Fruit fly (Drosophila melanogaster): ENCODE measurements around the gene CG5921.

The CG5921 gene

DNA sequence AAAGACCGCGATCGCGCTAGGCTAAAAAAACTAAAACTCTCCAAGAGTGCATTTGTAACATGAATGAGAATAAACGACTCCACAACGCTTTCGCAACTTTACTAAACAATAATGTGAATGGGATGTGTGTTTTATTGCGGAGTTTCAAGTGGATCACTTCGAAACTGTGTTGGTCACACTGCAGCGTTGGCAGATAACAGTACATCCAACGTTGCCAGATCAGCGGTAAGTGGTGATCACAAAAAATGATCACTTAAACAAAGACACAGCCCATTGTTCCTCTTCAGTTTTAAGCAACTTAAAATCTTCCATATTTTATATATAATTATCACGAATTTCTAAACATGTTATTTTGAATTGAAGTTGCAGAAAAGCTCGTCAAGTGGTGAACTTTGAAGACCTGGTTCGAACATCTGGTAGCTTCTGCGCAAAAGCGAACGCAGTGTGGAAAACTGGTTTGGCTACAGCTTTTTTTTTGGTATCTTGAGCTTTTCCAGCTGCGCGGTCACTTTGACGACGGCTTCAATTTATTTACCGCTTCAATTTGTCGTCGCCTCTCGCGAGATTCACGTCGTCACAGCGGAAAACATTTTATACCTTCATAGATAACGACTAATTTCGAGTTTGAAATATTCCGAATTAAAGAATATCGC lies at the start of gene CG5921:
Gene CG5921, plus strand, starts transcription at position 547 of the 653 bp plus-strand sequence.
- no peak for TF ChIP-seq Sin3A (optimal IDR thresholded peaks at IDR 0.05)
- no peak for TF ChIP-seq ttk (optimal IDR thresholded peaks at IDR 0.05)
- no peak for TF ChIP-seq psq (optimal IDR thresholded peaks at IDR 0.05)
- TF ChIP-seq h (optimal IDR thresholded peaks at IDR 0.05): no peak
- no peak for TF ChIP-seq insv (optimal IDR thresholded peaks at IDR 0.05)
- no peak for TF ChIP-seq Myc (optimal IDR thresholded peaks at IDR 0.05)

DNA sequence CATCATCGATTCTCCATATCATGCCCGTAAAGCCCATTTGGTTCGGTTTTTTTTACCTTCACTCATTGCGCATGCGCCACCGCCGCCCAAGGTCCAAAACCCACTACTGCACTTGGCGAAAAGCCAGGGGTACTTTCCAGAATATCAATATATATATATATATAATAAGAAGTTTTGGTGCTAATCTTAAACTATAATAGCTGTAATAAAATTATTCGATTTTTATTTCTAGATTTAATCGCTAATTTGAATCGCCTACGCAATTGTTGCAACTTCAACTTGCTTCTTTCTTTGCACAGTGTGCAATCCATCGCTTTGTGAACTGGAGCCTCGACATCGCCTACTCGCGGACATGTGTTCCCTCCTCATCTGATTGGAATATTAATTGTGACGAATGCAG lies 46.8 kb upstream of the CG5921 start:
- TF ChIP-seq insv (optimal IDR thresholded peaks at IDR 0.05) (no peak), h (optimal IDR thresholded peaks at IDR 0.05) (no peak), Myc (optimal IDR thresholded peaks at IDR 0.05) (no peak)

DNA sequence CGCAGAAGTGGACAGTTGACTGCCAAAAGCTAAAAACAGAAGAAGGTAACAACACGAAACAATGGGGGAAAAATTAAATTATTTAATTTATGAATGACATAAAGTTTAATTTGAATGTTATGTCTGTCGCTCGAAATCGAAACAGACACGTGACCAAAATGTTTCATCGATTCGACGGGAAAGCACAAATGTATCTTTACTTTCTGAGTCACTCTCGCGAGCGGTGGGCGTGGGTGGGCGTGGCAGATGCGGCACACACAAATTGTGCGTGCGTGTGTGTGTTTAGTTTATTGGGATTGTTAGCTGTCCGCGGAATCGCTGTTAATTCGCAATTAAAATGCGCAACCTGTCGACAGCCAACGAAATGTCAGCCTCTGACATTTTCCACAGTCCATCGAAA lies 43.1 kb upstream of the CG5921 start:
- TF ChIP-seq ttk (optimal IDR thresholded peaks at IDR 0.05) (no peak), h (optimal IDR thresholded peaks at IDR 0.05) (no peak)

DNA sequence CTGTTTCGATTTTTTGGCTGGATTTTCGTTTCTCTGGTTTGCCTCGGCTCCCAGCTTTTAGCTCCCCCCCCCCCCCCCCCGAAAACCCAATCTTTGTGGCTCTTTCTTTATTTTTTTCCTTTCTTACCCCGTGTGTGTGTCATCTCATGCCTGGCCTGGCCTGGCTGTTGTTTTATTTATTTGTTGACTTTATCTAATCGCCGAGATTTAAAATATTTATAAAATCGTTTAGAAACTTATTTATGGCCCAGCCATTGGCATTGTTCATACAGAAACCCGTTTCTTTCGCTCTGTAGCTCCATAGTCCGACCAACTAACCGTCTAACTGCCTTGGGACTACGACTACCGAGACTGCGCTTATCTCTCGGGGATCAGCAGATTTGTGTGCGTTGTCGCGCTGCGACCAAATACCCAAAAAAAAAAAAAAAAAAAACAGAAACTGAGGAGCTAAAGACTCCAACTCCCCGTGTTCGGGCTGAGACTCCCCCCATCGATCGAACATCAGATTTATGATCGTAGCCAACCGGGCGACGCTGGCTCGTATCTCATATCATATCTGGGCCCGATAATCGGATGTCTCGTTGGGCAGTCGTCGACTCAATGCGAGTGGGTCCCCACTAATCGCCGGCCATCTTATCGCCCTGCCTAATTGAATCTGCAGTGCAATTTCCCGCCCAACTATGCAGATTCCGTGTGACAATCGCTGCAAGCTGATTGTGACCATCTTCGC lies 39.9 kb upstream of the CG5921 start:
- TF ChIP-seq Sin3A (optimal IDR thresholded peaks at IDR 0.05) (no peak), h (optimal IDR thresholded peaks at IDR 0.05) (no peak), psq (optimal IDR thresholded peaks at IDR 0.05) (no peak), Myc (optimal IDR thresholded peaks at IDR 0.05) (no peak), insv (optimal IDR thresholded peaks at IDR 0.05) (no peak), ttk (optimal IDR thresholded peaks at IDR 0.05) (no peak)

DNA sequence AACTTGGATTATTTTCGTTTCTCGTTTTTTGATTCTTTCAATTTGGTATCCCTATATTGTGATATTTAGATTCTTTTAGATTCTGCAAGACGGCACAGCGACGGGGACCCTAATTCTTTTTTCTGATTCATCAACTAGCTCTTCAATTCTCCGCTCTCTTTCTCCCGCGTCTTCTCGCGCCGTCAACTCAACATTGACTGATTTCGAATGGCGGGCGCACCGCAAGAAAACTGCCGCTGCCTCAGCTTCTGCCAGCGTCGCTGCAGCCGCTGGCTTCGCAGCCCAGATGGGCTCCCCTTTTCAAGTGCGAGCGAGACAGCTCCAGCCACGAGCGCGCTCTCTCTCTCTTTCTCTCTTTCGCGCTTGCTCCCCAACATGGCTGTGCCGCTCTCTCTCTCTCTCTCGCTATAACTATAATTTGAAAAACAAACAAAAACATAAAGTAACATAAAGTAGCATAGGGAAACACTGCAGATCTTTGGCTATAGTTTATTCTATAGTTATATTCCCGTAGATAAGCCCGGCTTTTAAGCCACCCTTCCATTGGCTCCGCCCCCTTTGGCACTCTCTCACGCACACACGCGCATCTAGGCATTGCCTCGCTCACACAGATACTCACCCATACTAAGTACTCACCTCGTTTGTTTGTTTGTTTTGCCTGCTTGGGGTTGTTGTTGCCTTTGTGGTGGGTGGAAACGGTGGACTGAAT lies 37.5 kb upstream of the CG5921 start, which contains the start of gene mab-21:
Gene mab-21, minus strand, starts transcription at position 206 of the 709 bp plus-strand sequence.
- TF ChIP-seq Sin3A (optimal IDR thresholded peaks at IDR 0.05): no peak
- no peak for TF ChIP-seq Myc (optimal IDR thresholded peaks at IDR 0.05)
- no peak for TF ChIP-seq ttk (optimal IDR thresholded peaks at IDR 0.05)
- no peak for TF ChIP-seq h (optimal IDR thresholded peaks at IDR 0.05)

DNA sequence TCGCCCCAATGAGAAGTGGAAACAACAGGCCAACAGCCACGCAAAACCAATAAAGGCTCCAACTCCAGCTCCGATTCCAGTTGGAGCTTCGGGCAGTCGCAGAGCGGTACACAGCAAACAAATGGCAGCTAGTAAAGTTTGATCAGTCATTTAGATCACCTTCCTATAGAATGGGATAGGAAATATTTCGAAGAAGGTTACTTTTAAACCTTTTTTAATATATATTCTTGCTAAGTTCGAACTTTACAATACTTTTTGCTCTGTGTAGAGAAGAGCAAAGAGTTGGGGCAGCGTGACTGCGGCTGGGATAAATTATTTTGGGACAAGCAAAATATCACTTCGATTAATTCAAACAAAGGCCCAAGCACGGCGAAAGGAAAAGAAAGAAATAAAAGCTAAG lies 30.4 kb upstream of the CG5921 start:
- no peak for TF ChIP-seq ttk (optimal IDR thresholded peaks at IDR 0.05)
- no peak for TF ChIP-seq psq (optimal IDR thresholded peaks at IDR 0.05)
- TF ChIP-seq insv (optimal IDR thresholded peaks at IDR 0.05): no peak
- no peak for TF ChIP-seq Sin3A (optimal IDR thresholded peaks at IDR 0.05)
- no peak for TF ChIP-seq h (optimal IDR thresholded peaks at IDR 0.05)
- no peak for TF ChIP-seq Myc (optimal IDR thresholded peaks at IDR 0.05)

DNA sequence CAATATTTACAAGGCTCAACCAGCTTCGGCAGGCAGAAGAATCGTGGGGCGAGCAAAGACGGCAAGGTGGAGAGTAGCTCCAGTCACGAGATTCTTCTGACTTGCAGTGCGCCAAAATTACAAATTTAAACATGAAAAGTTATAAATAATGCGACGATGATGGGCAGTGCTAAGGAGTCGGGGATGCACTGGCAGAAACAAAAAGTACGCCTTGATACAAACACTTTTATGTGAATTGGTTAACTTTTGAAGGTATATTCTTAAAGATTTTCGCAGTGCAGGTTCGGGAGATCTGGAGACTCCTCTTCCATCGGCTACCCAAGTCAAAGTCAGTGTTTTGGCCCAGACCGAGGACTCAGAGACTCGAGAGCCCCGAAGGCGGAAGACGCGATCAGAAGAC lies 29.2 kb upstream of the CG5921 start:
- TF ChIP-seq psq (optimal IDR thresholded peaks at IDR 0.05) (no peak), ttk (optimal IDR thresholded peaks at IDR 0.05) (no peak), h (optimal IDR thresholded peaks at IDR 0.05) (no peak), insv (optimal IDR thresholded peaks at IDR 0.05) (no peak), Myc (optimal IDR thresholded peaks at IDR 0.05) (no peak), Sin3A (optimal IDR thresholded peaks at IDR 0.05) (no peak)

DNA sequence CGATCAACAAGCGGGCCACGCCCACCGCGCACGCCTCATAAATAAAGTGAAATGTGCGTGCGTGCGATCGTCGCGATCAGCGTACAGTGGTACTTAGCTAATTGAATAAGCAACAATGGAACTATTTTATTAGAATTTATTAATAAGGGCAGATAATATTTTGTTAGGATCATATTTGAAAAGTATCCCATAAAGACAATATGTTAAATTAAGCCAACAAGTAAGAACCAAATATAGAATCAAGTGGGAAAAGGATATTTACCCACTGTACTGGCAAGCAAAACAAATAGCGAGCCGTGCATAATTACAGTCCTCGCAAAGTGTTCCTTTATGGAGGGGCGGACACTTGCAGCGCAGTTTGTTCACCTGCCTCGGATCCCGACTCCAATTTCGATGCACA lies 28.5 kb upstream of the CG5921 start:
- TF ChIP-seq psq (optimal IDR thresholded peaks at IDR 0.05) (no peak), Sin3A (optimal IDR thresholded peaks at IDR 0.05) (no peak), ttk (optimal IDR thresholded peaks at IDR 0.05) (no peak), Myc (optimal IDR thresholded peaks at IDR 0.05) (no peak), h (optimal IDR thresholded peaks at IDR 0.05) (no peak), insv (optimal IDR thresholded peaks at IDR 0.05) (no peak)

DNA sequence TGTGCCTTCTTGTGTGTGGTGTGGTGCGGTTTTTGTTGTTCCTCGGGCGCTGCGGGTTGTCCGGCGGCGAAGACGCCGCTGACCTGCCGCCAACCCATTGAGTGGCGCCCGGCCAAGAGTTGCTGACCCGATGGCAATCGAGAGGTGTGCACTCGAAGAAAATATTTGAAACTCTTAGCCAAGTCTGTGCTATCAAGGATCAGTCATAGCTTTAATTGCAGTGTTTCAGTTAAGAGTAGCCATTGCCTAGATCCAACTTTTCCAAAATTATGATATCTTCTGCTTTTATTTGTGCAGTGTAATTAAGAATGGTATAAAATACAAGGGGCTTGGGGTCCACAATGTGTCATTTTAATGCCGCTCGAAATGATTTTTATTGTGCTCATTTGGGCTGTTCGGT lies 26.0 kb upstream of the CG5921 start:
- TF ChIP-seq Myc (optimal IDR thresholded peaks at IDR 0.05): no peak
- TF ChIP-seq h (optimal IDR thresholded peaks at IDR 0.05): no peak
- TF ChIP-seq psq (optimal IDR thresholded peaks at IDR 0.05): no peak
- TF ChIP-seq ttk (optimal IDR thresholded peaks at IDR 0.05): no peak
- no peak for TF ChIP-seq insv (optimal IDR thresholded peaks at IDR 0.05)
- TF ChIP-seq Sin3A (optimal IDR thresholded peaks at IDR 0.05): no peak

DNA sequence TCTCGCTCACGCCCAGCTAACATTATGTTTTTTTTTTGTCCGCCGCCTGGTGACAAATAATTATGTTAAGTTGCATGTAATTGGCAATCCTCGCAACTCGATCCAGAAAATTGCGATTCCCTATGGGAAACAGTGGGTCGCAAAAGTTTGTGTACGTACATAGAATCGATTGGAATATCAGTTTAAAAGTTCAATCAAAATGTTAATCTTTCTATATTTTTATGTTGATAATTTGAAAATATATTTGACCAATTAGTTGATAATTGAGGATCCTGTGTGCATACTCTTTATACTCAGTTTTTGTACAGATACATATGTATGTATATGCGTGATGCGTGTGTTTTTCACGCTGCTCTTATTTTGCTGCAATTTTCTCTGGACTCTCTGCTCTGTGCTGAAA lies 22.8 kb upstream of the CG5921 start:
- no peak for TF ChIP-seq ttk (optimal IDR thresholded peaks at IDR 0.05)
- no peak for TF ChIP-seq Myc (optimal IDR thresholded peaks at IDR 0.05)
- no peak for TF ChIP-seq Sin3A (optimal IDR thresholded peaks at IDR 0.05)
- TF ChIP-seq h (optimal IDR thresholded peaks at IDR 0.05): no peak
- no peak for TF ChIP-seq psq (optimal IDR thresholded peaks at IDR 0.05)
- no peak for TF ChIP-seq insv (optimal IDR thresholded peaks at IDR 0.05)

DNA sequence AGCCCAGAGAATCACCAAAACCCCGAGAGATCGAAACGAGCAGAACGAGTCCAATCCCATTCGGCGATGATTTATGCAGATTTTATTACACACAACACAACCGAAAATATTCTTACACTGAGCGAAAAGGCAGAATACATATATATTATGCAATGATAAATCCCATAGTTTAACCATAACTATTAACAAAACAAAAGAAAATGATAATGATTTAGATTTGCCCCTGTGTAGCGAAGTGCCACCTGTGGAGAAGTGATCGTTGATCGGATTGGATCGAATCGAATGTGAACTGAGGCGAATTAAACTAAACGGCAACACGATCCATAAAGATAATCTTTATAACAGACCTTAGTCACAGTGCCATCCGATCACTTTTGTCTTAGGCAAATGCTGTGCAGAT lies 21.6 kb upstream of the CG5921 start:
- TF ChIP-seq insv (optimal IDR thresholded peaks at IDR 0.05) (no peak), Myc (optimal IDR thresholded peaks at IDR 0.05) (no peak), Sin3A (optimal IDR thresholded peaks at IDR 0.05) (no peak), psq (optimal IDR thresholded peaks at IDR 0.05) (no peak)

DNA sequence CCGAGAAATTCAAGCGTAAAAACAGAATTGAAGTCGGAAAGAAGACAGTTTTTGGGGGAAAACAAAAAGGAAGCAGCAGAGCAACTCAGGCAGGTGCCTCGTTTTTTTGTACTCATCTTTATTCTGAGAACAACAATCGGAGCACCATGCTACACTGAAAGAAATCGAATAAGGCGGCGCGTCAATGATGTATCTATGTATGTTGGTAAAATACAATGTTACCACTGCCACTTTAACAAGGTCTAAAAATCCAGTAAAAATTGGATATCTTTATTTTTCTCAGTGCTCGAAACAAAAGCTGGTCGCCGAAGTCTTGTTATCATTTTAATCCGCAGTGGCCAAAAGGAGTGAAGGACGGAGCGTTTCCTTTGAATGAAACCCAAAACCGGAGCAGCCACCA lies 20.6 kb upstream of the CG5921 start:
- no peak for TF ChIP-seq Myc (optimal IDR thresholded peaks at IDR 0.05)
- TF ChIP-seq h (optimal IDR thresholded peaks at IDR 0.05): no peak
- TF ChIP-seq ttk (optimal IDR thresholded peaks at IDR 0.05): no peak
- TF ChIP-seq psq (optimal IDR thresholded peaks at IDR 0.05): no peak
- no peak for TF ChIP-seq insv (optimal IDR thresholded peaks at IDR 0.05)
